Fruit fly (Drosophila melanogaster) whole organism, embryonic: ENCODE data around the gene CG10317.
A peak's percentile ranks its signal among the peaks of the same experiment; 100 is the strongest.

ENCODE experiments used
- BEAF-32 ChIP-seq: fragments of 200-800 bp; sonication (Bioruptor generic); optimal IDR thresholded peaks from 3 replicates; lab custom pipeline; 2017; ENCODE audit warnings: missing biosample characterization, missing genetic modification characterization, mild to moderate bottlenecking, moderate library complexity, missing genetic modification reagents
- CG10543 ChIP-seq: fragments of 200-800 bp; sonication (Bioruptor generic); optimal IDR thresholded peaks from 3 replicates; lab custom pipeline; 2017; ENCODE audit warnings: missing biosample characterization, mild to moderate bottlenecking, missing genetic modification characterization, moderate library complexity
- CG11695 ChIP-seq: fragments of 200-800 bp; sonication (Bioruptor generic); IDR thresholded peaks from 3 replicates; pipeline ENCODE4 v1.3.6; 2022; ENCODE audit warnings: missing biosample characterization, missing genetic modification characterization
- CG12391 ChIP-seq: fragments of 200-800 bp; sonication (Bioruptor generic); optimal IDR thresholded peaks from 3 replicates; lab custom pipeline; 2018; ENCODE audit warnings: missing biosample characterization, mild to moderate bottlenecking, missing genetic modification characterization, moderate library complexity
- CG12659 ChIP-seq: fragments of 200-800 bp; sonication (Bioruptor generic); optimal IDR thresholded peaks from 3 replicates; lab custom pipeline; 2017; ENCODE audit warnings: mild to moderate bottlenecking, missing biosample characterization, missing genetic modification reagents, missing genetic modification characterization
- CG13424 ChIP-seq: fragments of 200-800 bp; sonication (Bioruptor generic); optimal IDR thresholded peaks from 2 replicates; lab custom pipeline; 2019; ENCODE audit warnings: missing biosample characterization, mild to moderate bottlenecking, missing genetic modification characterization, moderate library complexity
- CG14014 ChIP-seq: fragments of 200-800 bp; sonication (Bioruptor generic); IDR thresholded peaks from 2 replicates; pipeline ENCODE4 v1.3.6; 2022; ENCODE audit warnings: missing biosample characterization, missing genetic modification characterization
- CG15514 ChIP-seq: fragments of 200-800 bp; sonication (Bioruptor generic); optimal IDR thresholded peaks from 3 replicates; lab custom pipeline; 2017; ENCODE audit warnings: missing biosample characterization, missing genetic modification characterization, mild to moderate bottlenecking, moderate library complexity, missing genetic modification reagents
- CG17385 ChIP-seq: fragments of 200-800 bp; sonication (Bioruptor generic); optimal IDR thresholded peaks from 3 replicates; lab custom pipeline; 2018; ENCODE audit warnings: missing biosample characterization, mild to moderate bottlenecking, missing genetic modification characterization
- CG1832 ChIP-seq: fragments of 200-800 bp; sonication (Bioruptor generic); optimal IDR thresholded peaks from 2 replicates; lab custom pipeline; 2017; ENCODE audit warnings: missing biosample characterization, mild to moderate bottlenecking, missing genetic modification characterization, inconsistent platforms
- CG3163 ChIP-seq: fragments of 200-800 bp; sonication (Bioruptor generic); optimal IDR thresholded peaks from 3 replicates; lab custom pipeline; 2016; ENCODE audit warnings: missing biosample characterization, missing genetic modification characterization
- CG34376 ChIP-seq: fragments of 200-800 bp; sonication (Bioruptor generic); optimal IDR thresholded peaks from 2 replicates; lab custom pipeline; 2018; ENCODE audit warnings: missing biosample characterization, mild to moderate bottlenecking, missing genetic modification characterization
- CG4282 ChIP-seq: fragments of 200-800 bp; sonication (Bioruptor generic); optimal IDR thresholded peaks from 2 replicates; lab custom pipeline; 2016; ENCODE audit warnings: missing biosample characterization, missing genetic modification characterization
- CG6272 ChIP-seq: fragments of 200-800 bp; sonication (Bioruptor generic); IDR thresholded peaks from 2 replicates; pipeline ENCODE4 v1.3.6; 2022; ENCODE audit warnings: missing biosample characterization, missing genetic modification characterization
- CG8924 ChIP-seq: fragments of 200-800 bp; optimal IDR thresholded peaks from 3 replicates; lab custom pipeline; 2019; ENCODE audit warnings: missing biosample characterization, mild to moderate bottlenecking, missing genetic modification characterization, moderate library complexity
- Dbx ChIP-seq: fragments of 200-800 bp; sonication (Bioruptor generic); IDR thresholded peaks from 3 replicates; pipeline ENCODE4 v1.3.6; 2022; ENCODE audit warnings: missing biosample characterization, missing genetic modification characterization
- Dll ChIP-seq: fragments of 200-800 bp; sonication (Bioruptor generic); IDR thresholded peaks from 4 replicates; pipeline ENCODE4 v1.3.6; 2022; ENCODE audit warnings: missing biosample characterization, missing genetic modification characterization; ENCODE audit not compliant: partially characterized antibody
- Fer1 ChIP-seq: fragments of 200-800 bp; sonication (Bioruptor generic); optimal IDR thresholded peaks from 2 replicates; lab custom pipeline; 2017; ENCODE audit warnings: missing biosample characterization, mild to moderate bottlenecking, missing genetic modification characterization
- H2.0 ChIP-seq: fragments of 200-800 bp; sonication (Bioruptor generic); IDR thresholded peaks from 2 replicates; pipeline ENCODE4 v1.3.6; 2022; ENCODE audit warnings: missing biosample characterization, missing genetic modification characterization
- NC2α ChIP-seq: fragments of 200-800 bp; sonication (Bioruptor generic); optimal IDR thresholded peaks from 2 replicates; lab custom pipeline; 2016; ENCODE audit warnings: missing biosample characterization, missing genetic modification characterization
- NFAT ChIP-seq: fragments of 200-800 bp; sonication (Bioruptor generic); IDR thresholded peaks from 2 replicates; pipeline ENCODE4 v1.3.6; 2022; ENCODE audit warnings: missing biosample characterization, missing genetic modification characterization
- Ssrp ChIP-seq: fragments of 200-800 bp; sonication (Bioruptor generic); optimal IDR thresholded peaks from 2 replicates; lab custom pipeline; 2018; ENCODE audit warnings: missing biosample characterization, mild to moderate bottlenecking, missing genetic modification characterization, moderate library complexity
- Trl ChIP-seq, 3 experiments: fragments of >200 bp in 2 of 3; fragments of 200-800 bp in 1 of 3; sonication (Bioruptor generic) in 1 of 3; optimal IDR thresholded peaks; 2 replicates in 1 of 3; 3 replicates in 2 of 3; lab custom pipeline; 2016 to 2017; ENCODE audit warnings: missing biosample characterization in 1 of 3, missing genetic modification characterization in 1 of 3
- Xrp1 ChIP-seq: fragments of 200-800 bp; sonication (Bioruptor generic); IDR thresholded peaks from 2 replicates; pipeline ENCODE4 v1.3.6; 2022; ENCODE audit warnings: missing biosample characterization, missing genetic modification characterization
- amos ChIP-seq: fragments of 200-800 bp; sonication (Bioruptor generic); IDR thresholded peaks from 2 replicates; pipeline ENCODE4 v1.3.6; 2022; ENCODE audit warnings: missing biosample characterization, missing genetic modification characterization; ENCODE audit not compliant: partially characterized antibody
- bigmax ChIP-seq: fragments of 200-800 bp; sonication (Bioruptor generic); optimal IDR thresholded peaks from 2 replicates; lab custom pipeline; 2018; ENCODE audit warnings: missing biosample characterization, mild to moderate bottlenecking, missing genetic modification characterization
- cato ChIP-seq: fragments of 200-800 bp; sonication (Bioruptor generic); optimal IDR thresholded peaks from 2 replicates; lab custom pipeline; 2016; ENCODE audit warnings: missing biosample characterization, missing genetic modification characterization, borderline replicate concordance
- chinmo ChIP-seq: fragments of 200-800 bp; sonication (Bioruptor generic); IDR thresholded peaks from 4 replicates; pipeline ENCODE4 v1.3.6; 2022; ENCODE audit warnings: missing biosample characterization, missing genetic modification characterization; ENCODE audit not compliant: partially characterized antibody
- chm ChIP-seq: fragments of 200-800 bp; sonication (Bioruptor generic); IDR thresholded peaks from 2 replicates; pipeline ENCODE4 v1.3.6; 2022; ENCODE audit warnings: missing biosample characterization, missing genetic modification characterization
- chn ChIP-seq: fragments of 200-800 bp; sonication (Bioruptor generic); optimal IDR thresholded peaks from 2 replicates; lab custom pipeline; 2016; ENCODE audit warnings: missing biosample characterization, missing genetic modification characterization
- dmrt99B ChIP-seq: fragments of 200-800 bp; sonication (Bioruptor generic); optimal IDR thresholded peaks from 2 replicates; lab custom pipeline; 2018; ENCODE audit warnings: missing biosample characterization, mild to moderate bottlenecking, missing genetic modification characterization, moderate library complexity
- ems ChIP-seq: fragments of 200-800 bp; sonication (Bioruptor generic); optimal IDR thresholded peaks from 3 replicates; lab custom pipeline; 2016; ENCODE audit warnings: missing biosample characterization, missing genetic modification characterization
- esg ChIP-seq: fragments of 200-800 bp; sonication (Bioruptor generic); conservative IDR thresholded peaks from 2 replicates; pipeline ENCODE4 v1.3.6; 2022; ENCODE audit warnings: missing biosample characterization, missing genetic modification characterization
- eve ChIP-seq, 2 experiments: fragments of >200 bp; optimal IDR thresholded peaks; 2 replicates each; lab custom pipeline; 2017; ENCODE audit warnings: missing biosample characterization in 2 of 2, missing genetic modification characterization in 2 of 2
- ftz-f1 ChIP-seq: fragments of 200-800 bp; sonication (Bioruptor generic); optimal IDR thresholded peaks from 2 replicates; lab custom pipeline; 2016; ENCODE audit warnings: missing biosample characterization, missing genetic modification characterization
- grn ChIP-seq: fragments of 200-800 bp; sonication (Bioruptor generic); optimal IDR thresholded peaks from 3 replicates; lab custom pipeline; 2017; ENCODE audit warnings: missing biosample characterization, missing genetic modification characterization
- ham ChIP-seq: fragments of 200-800 bp; sonication (Bioruptor generic); IDR thresholded peaks from 2 replicates; pipeline ENCODE4 v1.3.6; 2022; ENCODE audit warnings: missing biosample characterization, missing genetic modification characterization
- hbn ChIP-seq: fragments of 200-800 bp; sonication (Bioruptor generic); IDR thresholded peaks from 2 replicates; pipeline ENCODE4 v1.3.6; 2022; ENCODE audit warnings: missing biosample characterization, missing genetic modification characterization; ENCODE audit not compliant: partially characterized antibody
- hth ChIP-seq: fragments of >200 bp; optimal IDR thresholded peaks from 2 replicates; lab custom pipeline; 2017; ENCODE audit warnings: inconsistent platforms
- inv ChIP-seq: fragments of 200-800 bp; sonication (Bioruptor generic); IDR thresholded peaks from 2 replicates; pipeline ENCODE4 v1.3.6; 2022; ENCODE audit warnings: missing biosample characterization, missing genetic modification characterization; ENCODE audit not compliant: partially characterized antibody
- kay ChIP-seq: fragments of 200-800 bp; sonication (Bioruptor generic); optimal IDR thresholded peaks from 2 replicates; lab custom pipeline; 2016; ENCODE audit warnings: missing biosample characterization, missing genetic modification characterization
- lmd ChIP-seq: fragments of 200-800 bp; sonication (Bioruptor generic); IDR thresholded peaks from 2 replicates; pipeline ENCODE4 v1.3.6; 2022; ENCODE audit warnings: missing biosample characterization, missing genetic modification characterization
- nmo ChIP-seq: fragments of 200-800 bp; sonication (Bioruptor generic); optimal IDR thresholded peaks from 2 replicates; lab custom pipeline; 2018; ENCODE audit warnings: missing biosample characterization, mild to moderate bottlenecking, missing genetic modification characterization, moderate library complexity
- ranshi ChIP-seq: fragments of 200-800 bp; sonication (Bioruptor generic); IDR thresholded peaks from 2 replicates; pipeline ENCODE4 v1.3.6; 2022; ENCODE audit warnings: missing biosample characterization, missing genetic modification characterization
- run ChIP-seq: fragments of 200-800 bp; sonication (Bioruptor generic); optimal IDR thresholded peaks from 3 replicates; lab custom pipeline; 2018; ENCODE audit warnings: missing biosample characterization, mild to moderate bottlenecking, missing genetic modification characterization
- seq ChIP-seq: fragments of 200-800 bp; sonication (Bioruptor generic); IDR thresholded peaks from 2 replicates; pipeline ENCODE4 v1.3.6; 2022; ENCODE audit warnings: missing biosample characterization, missing genetic modification characterization
- shn ChIP-seq: fragments of 200-800 bp; sonication (Bioruptor generic); optimal IDR thresholded peaks from 3 replicates; lab custom pipeline; 2016; ENCODE audit warnings: missing biosample characterization, missing genetic modification characterization
- sug ChIP-seq: fragments of 200-800 bp; optimal IDR thresholded peaks from 2 replicates; lab custom pipeline; 2019; ENCODE audit warnings: missing biosample characterization, mild to moderate bottlenecking, missing genetic modification characterization, moderate library complexity
- tna ChIP-seq: fragments of 200-800 bp; sonication (Bioruptor generic); IDR thresholded peaks from 2 replicates; pipeline ENCODE4 v1.3.6; 2022; ENCODE audit warnings: missing biosample characterization, missing genetic modification characterization; ENCODE audit not compliant: partially characterized antibody
- unpg ChIP-seq: fragments of 200-800 bp; sonication (Bioruptor generic); optimal IDR thresholded peaks from 3 replicates; lab custom pipeline; 2018; ENCODE audit warnings: missing biosample characterization, mild to moderate bottlenecking, missing genetic modification characterization, moderate library complexity

CG10317 gene

dm6 chr3R:16356863-16357215 lies 13.5 kb downstream of the CG10317 start, which contains the start of gene CG10311 (continued):
- TF ChIP-seq chn, result no peak
- peak; percentile 70; the same call in 1 of the 4 replicates for TF ChIP-seq chinmo
- peak; percentile 28 for TF ChIP-seq CG15514 (GFP tag; lab: Kevin White, UChicago)
- TF ChIP-seq CG11695 (GFP tag; lab: Robert Waterston, UW), result no peak
- TF ChIP-seq CG8924 (tag; lab: Kevin White, UChicago), result no peak
- no peak for TF ChIP-seq ranshi
- TF ChIP-seq Xrp1 (GFP tag; lab: Robert Waterston, UW), result 0 out of 2 replicates have a peak, but pooled peaks have one; percentile 10
- TF ChIP-seq kay (GFP tag; lab: Kevin White, UChicago), result no peak
- TF ChIP-seq ems (GFP tag; lab: Kevin White, UChicago), result no peak
- TF ChIP-seq Trl (optimal IDR thresholded peaks at IDR 0.05; lab: Kevin White, UChicago), result peak in 1 of 2 experiments; percentile 46
- TF ChIP-seq Trl (GFP tag; optimal IDR thresholded peaks at IDR 0.05; lab: Kevin White, UChicago), result no peak
- TF ChIP-seq nmo (GFP tag; lab: Kevin White, UChicago), result no peak
- TF ChIP-seq CG1832 (GFP tag; lab: Kevin White, UChicago), result no peak
- peak; percentile 28; the same call in 1 of the 2 replicates for TF ChIP-seq inv (GFP tag; lab: Robert Waterston, UW)
- TF ChIP-seq CG12391 (tag; lab: Kevin White, UChicago), result no peak
- TF ChIP-seq dmrt99B (tag; lab: Kevin White, UChicago), result no peak
- no peak for TF ChIP-seq NC2α
- TF ChIP-seq Fer1 (GFP tag; lab: Kevin White, UChicago), result peak; percentile 36
- no peak for TF ChIP-seq H2.0
- TF ChIP-seq NFAT (GFP tag; lab: Robert Waterston, UW), result peak; percentile 28; the same call in 1 of the 2 replicates
- peak; percentile 14 for TF ChIP-seq sug
- TF ChIP-seq BEAF-32 (GFP tag; lab: Kevin White, UChicago), result no peak
- TF ChIP-seq Dll (GFP tag; lab: Robert Waterston, UW), result 0 out of 4 replicates have a peak, but pooled peaks have one; percentile 22
- no peak for TF ChIP-seq Ssrp (tag; lab: Kevin White, UChicago)
- TF ChIP-seq chm (GFP tag; lab: Robert Waterston, UW), result peak; percentile 31; the same call in 1 of the 2 replicates
- TF ChIP-seq ham (GFP tag; lab: Robert Waterston, UW), result no peak
- TF ChIP-seq unpg (GFP tag; lab: Kevin White, UChicago), result no peak
- no peak for TF ChIP-seq CG3163
- no peak for TF ChIP-seq CG14014 (GFP tag; lab: Robert Waterston, UW)
- no peak for TF ChIP-seq cato (GFP tag; lab: Kevin White, UChicago)
- TF ChIP-seq grn (GFP tag; lab: Kevin White, UChicago), result no peak
- 0 out of 3 replicates have a peak, but pooled peaks have one; percentile 30 for TF ChIP-seq Dbx (GFP tag; lab: Robert Waterston, UW)
- TF ChIP-seq CG6272 (GFP tag; lab: Robert Waterston, UW), result no peak
- no peak for TF ChIP-seq CG13424
- peak; percentile 71 for TF ChIP-seq CG10543 (GFP tag; lab: Kevin White, UChicago)
- no peak for TF ChIP-seq hbn (GFP tag; lab: Robert Waterston, UW)
- TF ChIP-seq CG12659, result no peak
- TF ChIP-seq run (tag; lab: Kevin White, UChicago), result no peak
- TF ChIP-seq CG17385 (GFP tag; lab: Kevin White, UChicago), result no peak
- TF ChIP-seq lmd, result no peak
- peak; percentile 45 for TF ChIP-seq ftz-f1 (GFP tag; lab: Kevin White, UChicago)
- peak; percentile 58 for TF ChIP-seq CG34376 (GFP tag; lab: Kevin White, UChicago)
- TF ChIP-seq esg (GFP tag; lab: Robert Waterston, UW), result no peak
- TF ChIP-seq eve (GFP tag; optimal IDR thresholded peaks at IDR 0.05; lab: Kevin White, UChicago), result no peak
- TF ChIP-seq bigmax, result no peak
- no peak for TF ChIP-seq shn
- no peak for TF ChIP-seq hth
- no peak for TF ChIP-seq seq (GFP tag; lab: Robert Waterston, UW)
- TF ChIP-seq tna (GFP tag; lab: Robert Waterston, UW), result no peak
- TF ChIP-seq CG4282 (GFP tag; lab: Kevin White, UChicago), result no peak
- peak; percentile 46; the same call in 1 of the 2 replicates for TF ChIP-seq amos (GFP tag; lab: Robert Waterston, UW)
